Fruit fly (Drosophila melanogaster): ENCODE data around the gene CG31883.
A peak's percentile ranks its signal among the peaks of the same experiment; 100 is the strongest.

The CG31883 gene

dm6 chr2L:9576269-9576933 lies 48.1 kb downstream of the CG31883 start, which contains the start of gene Mtpalpha:
Gene Mtpalpha, minus strand, starts transcription at chr2L:9576769.
- TF ChIP-seq Clk (GFP tag; optimal IDR thresholded peaks at IDR 0.05) = peak; percentile 57
- peak; percentile 36 for TF ChIP-seq cic (GFP tag; optimal IDR thresholded peaks at IDR 0.05)
- peak; percentile 35 for TF ChIP-seq CG1620 (GFP tag; optimal IDR thresholded peaks at IDR 0.05)
- TF ChIP-seq ovo (GFP tag; optimal IDR thresholded peaks at IDR 0.05) = peak; percentile 48
- peak; percentile 28 for TF ChIP-seq Mnt (GFP tag; optimal IDR thresholded peaks at IDR 0.05)
- no peak for TF ChIP-seq CG14711 (tag; optimal IDR thresholded peaks at IDR 0.05)
- TF ChIP-seq CG7101 (tag; optimal IDR thresholded peaks at IDR 0.05) = peak; percentile 7
- TF ChIP-seq cnc (optimal IDR thresholded peaks at IDR 0.05) = no peak
- TF ChIP-seq CG5204 (GFP tag; optimal IDR thresholded peaks at IDR 0.05) = peak; percentile 72
- peak; percentile 84 for TF ChIP-seq CG11617 (GFP tag; optimal IDR thresholded peaks at IDR 0.05)
- peak; percentile 15 for TF ChIP-seq pad (GFP tag; optimal IDR thresholded peaks at IDR 0.05)
- peak; percentile 75 for TF ChIP-seq CG7045 (GFP tag; optimal IDR thresholded peaks at IDR 0.05)
- peak; percentile 79 for TF ChIP-seq kay (GFP tag; ENCODE audit: borderline replicate concordance)
- peak; percentile 37 for TF ChIP-seq CG33017 (tag; optimal IDR thresholded peaks at IDR 0.05)
- peak; percentile 87 for TF ChIP-seq Hr96 (GFP tag; optimal IDR thresholded peaks at IDR 0.05)
- peak; percentile 85 for TF ChIP-seq bab1 (GFP tag; optimal IDR thresholded peaks at IDR 0.05)
- TF ChIP-seq Crg-1 (GFP tag; optimal IDR thresholded peaks at IDR 0.05) = peak; percentile 57
- peak; percentile 85 for TF ChIP-seq toe (GFP tag; optimal IDR thresholded peaks at IDR 0.05)
- peak; percentile 98 for TF ChIP-seq CG12768 (GFP tag; optimal IDR thresholded peaks at IDR 0.05)
- TF ChIP-seq tj (GFP tag; optimal IDR thresholded peaks at IDR 0.05) = peak; percentile 77

Measured in whole organism, adult.